Worm (Caenorhabditis elegans) whole organism, L2 larva: ENCODE measurements around the gene E02H1.1.

ENCODE experiments used
- C34F6.9 ChIP-seq: fragments of 150-350 bp; optimal IDR thresholded peaks from 2 replicates; lab custom pipeline; 2014; ENCODE audit warnings: missing biosample characterization, missing genetic modification characterization
- F13H6.1 ChIP-seq: sonication (generic microtip); optimal IDR thresholded peaks from 2 replicates; lab custom pipeline; 2016; ENCODE audit warnings: missing genetic modification characterization, missing compliant biosample characterization
- R02D3.7 ChIP-seq: fragments of 150-350 bp; optimal IDR thresholded peaks from 2 replicates; lab custom pipeline; 2014; ENCODE audit warnings: missing biosample characterization, missing genetic modification characterization
- Y55F3AM.14 ChIP-seq: fragments of 200-800 bp; sonication (Bioruptor generic); optimal IDR thresholded peaks from 2 replicates; lab custom pipeline; 2018; ENCODE audit warnings: mild to moderate bottlenecking, missing genetic modification characterization, missing compliant biosample characterization
- aly-2 ChIP-seq: fragments of 150-350 bp; optimal IDR thresholded peaks from 2 replicates; lab custom pipeline; 2014; ENCODE audit warnings: missing biosample characterization, missing genetic modification characterization
- ama-1 ChIP-seq: fragments of 150-350 bp; optimal IDR thresholded peaks from 2 replicates; lab custom pipeline; 2018; ENCODE audit warnings: inconsistent platforms
- blmp-1 ChIP-seq: sonication (generic microtip); optimal IDR thresholded peaks from 2 replicates; lab custom pipeline; 2017; ENCODE audit warnings: missing genetic modification characterization, mild to moderate bottlenecking, missing compliant biosample characterization, antibody characterized with exemption, moderate library complexity; ENCODE audit not compliant: insufficient read depth
- ceh-16 ChIP-seq: fragments of 150-350 bp; optimal IDR thresholded peaks from 2 replicates; lab custom pipeline; 2014; ENCODE audit warnings: missing biosample characterization, missing genetic modification characterization
- crh-2 ChIP-seq: sonication (generic microtip); optimal IDR thresholded peaks from 2 replicates; lab custom pipeline; 2017; ENCODE audit warnings: missing biosample characterization, missing genetic modification characterization
- dmd-4 ChIP-seq: sonication (generic microtip); optimal IDR thresholded peaks from 2 replicates; lab custom pipeline; 2017; ENCODE audit warnings: missing biosample characterization, missing genetic modification characterization
- egl-27 ChIP-seq: sonication (generic microtip); optimal IDR thresholded peaks from 3 replicates; lab custom pipeline; 2017; ENCODE audit warnings: missing biosample characterization, missing genetic modification reagents, missing genetic modification characterization
- elt-3 ChIP-seq: sonication (generic microtip); optimal IDR thresholded peaks from 2 replicates; lab custom pipeline; 2017; ENCODE audit warnings: missing biosample characterization, missing genetic modification characterization
- gmeb-1 ChIP-seq: fragments of 150-350 bp; optimal IDR thresholded peaks from 2 replicates; lab custom pipeline; 2014; ENCODE audit warnings: missing biosample characterization, missing genetic modification characterization
- lin-11 ChIP-seq: fragments of 150-350 bp; sonication (generic microtip); optimal IDR thresholded peaks from 2 replicates; lab custom pipeline; 2014; ENCODE audit warnings: missing biosample characterization, missing genetic modification characterization, inconsistent platforms, mixed read lengths
- lin-39 ChIP-seq: fragments of 150-350 bp; optimal IDR thresholded peaks from 2 replicates; lab custom pipeline; 2014; ENCODE audit warnings: missing biosample characterization, missing genetic modification reagents, missing genetic modification characterization
- lsy-2 ChIP-seq, 2 experiments: fragments of 150-350 bp in 1 of 2; sonication (generic microtip) in 1 of 2; optimal IDR thresholded peaks; 2 replicates each; lab custom pipeline; 2014 to 2017; ENCODE audit warnings: missing biosample characterization in 2 of 2, missing genetic modification characterization in 2 of 2
- mab-5 ChIP-seq: fragments of 150-350 bp; optimal IDR thresholded peaks from 2 replicates; lab custom pipeline; 2014; ENCODE audit warnings: missing biosample characterization, missing genetic modification characterization
- mbf-1 ChIP-seq: sonication (generic microtip); optimal IDR thresholded peaks from 2 replicates; lab custom pipeline; 2017; ENCODE audit warnings: missing biosample characterization, missing genetic modification characterization
- mdl-1 ChIP-seq, 2 experiments: fragments of 150-350 bp in 1 of 2; sonication (generic microtip) in 1 of 2; optimal IDR thresholded peaks; 2 replicates each; lab custom pipeline; 2017; ENCODE audit warnings: missing biosample characterization in 2 of 2, missing genetic modification characterization in 2 of 2
- nhr-10 ChIP-seq: sonication (generic microtip); optimal IDR thresholded peaks from 2 replicates; lab custom pipeline; 2017; ENCODE audit warnings: missing biosample characterization, missing genetic modification characterization
- nhr-11 ChIP-seq: fragments of 150-350 bp; optimal IDR thresholded peaks from 2 replicates; lab custom pipeline; 2014; ENCODE audit warnings: missing biosample characterization, missing genetic modification characterization
- nhr-12 ChIP-seq: fragments of 150-350 bp; optimal IDR thresholded peaks from 2 replicates; lab custom pipeline; 2014; ENCODE audit warnings: missing biosample characterization, missing genetic modification characterization
- nhr-129 ChIP-seq: fragments of 150-350 bp; optimal IDR thresholded peaks from 2 replicates; lab custom pipeline; 2014; ENCODE audit warnings: missing biosample characterization, missing genetic modification characterization
- nhr-21 ChIP-seq: fragments of 150-350 bp; optimal IDR thresholded peaks from 2 replicates; lab custom pipeline; 2014; ENCODE audit warnings: missing biosample characterization, missing genetic modification characterization
- nhr-23 ChIP-seq: fragments of 150-350 bp; optimal IDR thresholded peaks from 2 replicates; lab custom pipeline; 2014; ENCODE audit warnings: missing biosample characterization, missing genetic modification reagents, missing genetic modification characterization
- nhr-237 ChIP-seq: fragments of 150-350 bp; optimal IDR thresholded peaks from 2 replicates; lab custom pipeline; 2014; ENCODE audit warnings: missing biosample characterization, missing genetic modification characterization
- nhr-25 ChIP-seq: fragments of 150-350 bp; sonication (generic microtip); optimal IDR thresholded peaks from 3 replicates; lab custom pipeline; 2014; ENCODE audit warnings: missing biosample characterization, missing genetic modification characterization
- nhr-77 ChIP-seq: fragments of 150-350 bp; optimal IDR thresholded peaks from 2 replicates; lab custom pipeline; 2014; ENCODE audit warnings: missing biosample characterization, missing genetic modification characterization
- sem-4 ChIP-seq: fragments of 150-350 bp; optimal IDR thresholded peaks from 2 replicates; lab custom pipeline; 2014; ENCODE audit warnings: missing biosample characterization, missing genetic modification reagents, missing genetic modification characterization
- skn-1 ChIP-seq: sonication (generic microtip); optimal IDR thresholded peaks from 2 replicates; lab custom pipeline; 2017; ENCODE audit warnings: missing biosample characterization, missing genetic modification characterization
- sma-3 ChIP-seq: sonication (generic microtip); optimal IDR thresholded peaks from 2 replicates; lab custom pipeline; 2016; ENCODE audit warnings: missing genetic modification reagents, missing genetic modification characterization, missing compliant biosample characterization
- sma-9 ChIP-seq, 2 experiments: fragments of 150-350 bp in 1 of 2; sonication (generic microtip) in 1 of 2; optimal IDR thresholded peaks; 2 replicates each; lab custom pipeline; 2014 to 2016; ENCODE audit warnings: missing genetic modification characterization in 2 of 2, mild to moderate bottlenecking in 1 of 2, missing biosample characterization in 1 of 2, missing compliant biosample characterization in 1 of 2, missing genetic modification reagents in 1 of 2, moderate library complexity in 1 of 2
- snpc-4 ChIP-seq: fragments of 150-350 bp; optimal IDR thresholded peaks from 2 replicates; lab custom pipeline; 2014; ENCODE audit warnings: missing biosample characterization, missing genetic modification characterization
- unc-55 ChIP-seq: fragments of 150-350 bp; sonication (generic microtip); optimal IDR thresholded peaks from 3 replicates; lab custom pipeline; 2014; ENCODE audit warnings: missing biosample characterization, missing genetic modification reagents, missing genetic modification characterization
- unc-62 ChIP-seq: fragments of 150-350 bp; optimal IDR thresholded peaks from 2 replicates; lab custom pipeline; 2014; ENCODE audit warnings: missing biosample characterization, missing genetic modification reagents, missing genetic modification characterization
- ztf-4 ChIP-seq: fragments of 150-350 bp; optimal IDR thresholded peaks from 2 replicates; lab custom pipeline; 2014; ENCODE audit warnings: missing biosample characterization, missing genetic modification characterization

E02H1.1 gene

DNA sequence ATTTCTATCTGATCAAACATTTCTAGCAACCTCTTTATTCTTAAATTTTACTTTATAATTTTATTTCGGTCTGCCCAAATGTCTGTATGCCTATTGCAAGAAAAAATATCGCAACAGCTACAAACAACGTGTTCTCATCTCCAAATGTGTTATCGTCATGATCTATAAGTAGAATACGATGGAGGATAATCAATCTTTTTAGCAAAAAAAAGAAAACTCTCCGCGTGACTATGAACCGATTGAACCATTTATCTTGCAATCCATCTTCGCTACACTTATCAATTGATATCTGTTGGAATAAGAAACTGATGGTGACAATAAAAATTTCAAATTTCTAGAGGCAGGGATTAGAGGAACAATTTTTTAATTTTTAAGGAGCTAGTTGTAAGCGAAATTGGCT is 15.0 kb upstream of the E02H1.1 start:
- TF ChIP-seq skn-1 = no peak
- TF ChIP-seq ama-1 = no peak
- TF ChIP-seq snpc-4 (tag; lab: Kevin White, UChicago) = no peak
- TF ChIP-seq crh-2 (tag; lab: Kevin White, UChicago) = no peak
- TF ChIP-seq Y55F3AM.14 (GFP tag; lab: Kevin White, UChicago) = no peak
- TF ChIP-seq sem-4 (tag; lab: Kevin White, UChicago) = no peak
- peak; percentile 54 for TF ChIP-seq nhr-21 (tag; lab: Kevin White, UChicago)
- peak; percentile 72 for TF ChIP-seq blmp-1
- TF ChIP-seq nhr-12 (tag; lab: Kevin White, UChicago) = no peak
- peak in 1 of 2 experiments; percentile 4 for TF ChIP-seq mdl-1 (tag; optimal IDR thresholded peaks at IDR 0.05; lab: Kevin White, UChicago)
- TF ChIP-seq unc-55 (GFP tag; lab: Kevin White, UChicago) = no peak
- TF ChIP-seq nhr-23 (tag; lab: Kevin White, UChicago) = no peak
- no peak for TF ChIP-seq nhr-237 (tag; lab: Kevin White, UChicago)
- TF ChIP-seq elt-3 (tag; lab: Kevin White, UChicago) = no peak
- TF ChIP-seq lin-11 (tag; lab: Kevin White, UChicago) = no peak
- no peak for TF ChIP-seq nhr-11
- no peak for TF ChIP-seq F13H6.1 (tag; lab: Kevin White, UChicago)
- TF ChIP-seq sma-9 (GFP tag; optimal IDR thresholded peaks at IDR 0.05; lab: Kevin White, UChicago) = peak; percentile 87
- TF ChIP-seq sma-9 (tag; optimal IDR thresholded peaks at IDR 0.05; lab: Kevin White, UChicago) = no peak
- peak; percentile 57 for TF ChIP-seq nhr-25
- no peak for TF ChIP-seq mbf-1 (tag; lab: Kevin White, UChicago)
- no peak for TF ChIP-seq nhr-77 (tag; lab: Kevin White, UChicago)
- no peak for TF ChIP-seq dmd-4 (tag; lab: Kevin White, UChicago)
- peak; percentile 49 for TF ChIP-seq ceh-16 (tag; lab: Kevin White, UChicago)
- TF ChIP-seq nhr-129 (tag; lab: Kevin White, UChicago) = no peak
- no peak for TF ChIP-seq egl-27 (tag; lab: Kevin White, UChicago)
- no peak for TF ChIP-seq lin-39 (tag; lab: Kevin White, UChicago)
- no peak for TF ChIP-seq aly-2 (tag; lab: Kevin White, UChicago)
- TF ChIP-seq C34F6.9 (tag; lab: Kevin White, UChicago) = peak; percentile 6
- no peak for TF ChIP-seq ztf-4 (tag; lab: Kevin White, UChicago)
- no peak for TF ChIP-seq nhr-10 (tag; lab: Kevin White, UChicago)
- TF ChIP-seq sma-3 (GFP tag; lab: Kevin White, UChicago) = no peak
- no peak for TF ChIP-seq mab-5 (tag; lab: Kevin White, UChicago)
- no peak for TF ChIP-seq lsy-2 (tag; optimal IDR thresholded peaks at IDR 0.05; lab: Kevin White, UChicago)
- TF ChIP-seq, all 48 proteins: peak for 7

DNA sequence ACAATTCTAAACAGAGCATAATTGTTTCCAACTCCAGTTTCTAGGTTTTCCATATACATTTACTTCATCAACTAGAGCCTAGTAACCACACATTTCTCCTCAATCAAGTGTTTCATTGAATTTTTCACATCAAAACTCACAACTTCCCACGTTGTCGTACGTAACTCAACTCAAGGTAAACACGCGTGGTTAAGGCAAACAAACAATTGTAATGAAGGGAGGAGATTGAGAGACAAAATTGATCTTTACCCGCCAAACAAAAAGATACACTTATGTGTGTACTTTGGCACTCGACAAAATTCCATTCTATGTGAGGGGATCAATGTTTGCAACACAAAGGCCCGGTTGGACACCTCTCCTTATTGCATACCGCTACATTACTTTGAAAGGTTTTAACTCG is 14.4 kb upstream of the E02H1.1 start, which contains the start of gene nhr-19:
nhr-19 (minus strand) TSS at position 191 of the 400 bp plus-strand sequence.
- no peak for TF ChIP-seq nhr-77 (tag; lab: Kevin White, UChicago)
- no peak for TF ChIP-seq ama-1
- TF ChIP-seq nhr-25 = peak; percentile 17
- TF ChIP-seq nhr-129 (tag; lab: Kevin White, UChicago) = peak; percentile 65
- no peak for TF ChIP-seq unc-55 (GFP tag; lab: Kevin White, UChicago)
- TF ChIP-seq mbf-1 (tag; lab: Kevin White, UChicago) = no peak
- TF ChIP-seq crh-2 (tag; lab: Kevin White, UChicago) = peak; percentile 52
- no peak for TF ChIP-seq unc-62
- TF ChIP-seq gmeb-1 (tag; lab: Kevin White, UChicago) = no peak
- no peak for TF ChIP-seq lin-11 (tag; lab: Kevin White, UChicago)
- TF ChIP-seq lsy-2 (tag; optimal IDR thresholded peaks at IDR 0.05; lab: Kevin White, UChicago) = peak in 1 of 2 experiments; percentile 20
- TF ChIP-seq dmd-4 (tag; lab: Kevin White, UChicago) = no peak
- no peak for TF ChIP-seq nhr-10 (tag; lab: Kevin White, UChicago)
- TF ChIP-seq R02D3.7 = no peak
- TF ChIP-seq sma-9 (GFP tag; optimal IDR thresholded peaks at IDR 0.05; lab: Kevin White, UChicago) = peak; percentile 59
- TF ChIP-seq sma-9 (tag; optimal IDR thresholded peaks at IDR 0.05; lab: Kevin White, UChicago) = no peak
- TF ChIP-seq, all 48 proteins: peak for 5

DNA sequence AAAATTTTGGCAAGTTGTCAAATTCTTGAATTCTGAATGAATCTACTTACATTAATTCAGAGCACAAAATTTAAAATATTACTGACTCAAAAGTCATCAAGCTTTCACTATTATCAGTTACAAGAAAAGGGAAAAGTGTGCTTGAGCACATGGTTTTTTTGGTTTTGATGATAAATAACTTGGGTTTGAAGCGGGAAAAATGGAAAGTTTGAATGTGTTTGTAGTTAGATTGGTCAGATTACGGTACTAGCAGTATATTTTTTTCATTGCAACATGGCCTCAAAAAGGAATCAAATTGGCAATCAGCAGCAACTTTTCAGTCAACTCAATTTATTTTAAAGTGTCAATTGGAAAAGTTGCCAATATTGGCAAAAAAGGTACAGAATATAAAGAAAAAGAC is 13.7 kb upstream of the E02H1.1 start:
- TF ChIP-seq gmeb-1 (tag; lab: Kevin White, UChicago) (no peak), nhr-10 (tag; lab: Kevin White, UChicago) (no peak), Y55F3AM.14 (GFP tag; lab: Kevin White, UChicago) (no peak), nhr-12 (tag; lab: Kevin White, UChicago) (no peak), skn-1 (peak; percentile 27)
